Worm (Caenorhabditis elegans) whole organism, L4 larva: Measurements from ENCODE around the gene C32C4.3.
A peak's percentile ranks its signal among the peaks of the same experiment; 100 is the strongest.

Experiments used
- F26F4.8 ChIP-seq: fragments of 200-800 bp; sonication (Bioruptor generic); conservative IDR thresholded peaks from 2 replicates; pipeline ENCODE4 v1.3.6; 2022; ENCODE audit warnings: missing genetic modification characterization, missing compliant biosample characterization
- T20F7.1 ChIP-seq: fragments of 200-800 bp; sonication (Bioruptor generic); optimal IDR thresholded peaks from 2 replicates; lab custom pipeline; 2018; ENCODE audit warnings: mild to moderate bottlenecking, missing genetic modification characterization, missing compliant biosample characterization
- Y48G9A.11 ChIP-seq: fragments of 200-800 bp; sonication (Bioruptor generic); IDR thresholded peaks from 2 replicates; pipeline ENCODE4 v1.3.6; 2022; ENCODE audit warnings: missing genetic modification reagents, missing genetic modification characterization, missing compliant biosample characterization
- Y5F2A.4 ChIP-seq: fragments of 200-800 bp; sonication (Bioruptor generic); optimal IDR thresholded peaks from 2 replicates; lab custom pipeline; 2018; ENCODE audit warnings: mild to moderate bottlenecking, missing genetic modification characterization, missing compliant biosample characterization
- Y75B8A.6 ChIP-seq: fragments of 200-800 bp; sonication (Bioruptor generic); IDR thresholded peaks from 2 replicates; pipeline ENCODE4 v1.3.6; 2022; ENCODE audit warnings: missing genetic modification reagents, missing genetic modification characterization, missing compliant biosample characterization
- ZK546.5 ChIP-seq, 2 experiments: sonication (generic microtip); optimal IDR thresholded peaks; 2 replicates each; lab custom pipeline; 2017; ENCODE audit warnings: missing biosample characterization in 2 of 2, missing genetic modification characterization in 2 of 2
- aha-1 ChIP-seq: fragments of 150-350 bp; peaks from one replicate; lab custom pipeline; 2014; ENCODE audit warnings: missing biosample characterization, missing genetic modification characterization
- ama-1 ChIP-seq: fragments of 150-350 bp; optimal IDR thresholded peaks from 2 replicates; lab custom pipeline; 2014; ENCODE audit warnings: inconsistent platforms, mixed read lengths
- attf-4 ChIP-seq: sonication (generic microtip); optimal IDR thresholded peaks from 3 replicates; lab custom pipeline; 2017; ENCODE audit warnings: missing biosample characterization, missing genetic modification characterization
- ceh-32 ChIP-seq: sonication (generic microtip); optimal IDR thresholded peaks from 2 replicates; lab custom pipeline; 2016; ENCODE audit warnings: mild to moderate bottlenecking, missing genetic modification characterization, missing compliant biosample characterization; ENCODE audit not compliant: poor library complexity
- ceh-44 ChIP-seq: fragments of 200-800 bp; sonication (Bioruptor generic); IDR thresholded peaks from 2 replicates; pipeline ENCODE4 v1.3.6; 2022; ENCODE audit warnings: missing genetic modification reagents, missing genetic modification characterization, missing compliant biosample characterization
- ceh-82 ChIP-seq: sonication (generic microtip); optimal IDR thresholded peaks from 2 replicates; lab custom pipeline; 2017; ENCODE audit warnings: missing biosample characterization, missing genetic modification characterization
- daf-12 ChIP-seq: fragments of 150-350 bp; optimal IDR thresholded peaks from 2 replicates; lab custom pipeline; 2014; ENCODE audit warnings: missing biosample characterization, missing genetic modification reagents, missing genetic modification characterization
- daf-16 ChIP-seq, 3 experiments: sonication (generic microtip); optimal IDR thresholded peaks; 2 replicates each; lab custom pipeline; 2016 to 2017; ENCODE audit warnings: missing genetic modification characterization in 3 of 3, missing genetic modification reagents in 3 of 3, mild to moderate bottlenecking in 2 of 3, missing compliant biosample characterization in 2 of 3, missing biosample characterization in 1 of 3, moderate library complexity in 1 of 3
- daf-19 ChIP-seq: fragments of 200-800 bp; sonication (Bioruptor generic); conservative IDR thresholded peaks from 2 replicates; pipeline ENCODE4 v1.3.6; 2022; ENCODE audit warnings: missing genetic modification characterization, missing compliant biosample characterization
- dmd-8 ChIP-seq: fragments of 200-800 bp; sonication (Bioruptor generic); IDR thresholded peaks from 2 replicates; pipeline ENCODE4 v1.3.6; 2022; ENCODE audit warnings: missing genetic modification characterization, missing compliant biosample characterization
- dmd-9 ChIP-seq: fragments of 200-800 bp; sonication (Bioruptor generic); IDR thresholded peaks from 2 replicates; pipeline ENCODE4 v1.3.6; 2022; ENCODE audit warnings: missing genetic modification reagents, missing genetic modification characterization, missing compliant biosample characterization
- dpl-1 ChIP-seq: fragments of 150-350 bp; optimal IDR thresholded peaks from 2 replicates; lab custom pipeline; 2014; ENCODE audit warnings: missing biosample characterization, missing genetic modification reagents, missing genetic modification characterization
- dve-1 ChIP-seq: sonication (generic microtip); optimal IDR thresholded peaks from 2 replicates; lab custom pipeline; 2017; ENCODE audit warnings: antibody characterized with exemption, mild to moderate bottlenecking, missing genetic modification characterization, missing compliant biosample characterization; ENCODE audit not compliant: insufficient read depth
- gei-8 ChIP-seq: fragments of 200-800 bp; sonication (Bioruptor generic); optimal IDR thresholded peaks from 2 replicates; lab custom pipeline; 2018; ENCODE audit warnings: mild to moderate bottlenecking, missing genetic modification characterization, missing compliant biosample characterization
- hif-1 ChIP-seq, 2 experiments: sonication (generic microtip); optimal IDR thresholded peaks; 2 replicates each; lab custom pipeline; 2016 to 2017; ENCODE audit warnings: missing compliant biosample characterization in 2 of 2, missing genetic modification characterization in 2 of 2, missing genetic modification reagents in 2 of 2, missing genotype in 2 of 2, mild to moderate bottlenecking in 1 of 2
- hlh-11 ChIP-seq: fragments of 200-800 bp; sonication (Bioruptor generic); optimal IDR thresholded peaks from 2 replicates; lab custom pipeline; 2018; ENCODE audit warnings: mild to moderate bottlenecking, missing genetic modification characterization, missing compliant biosample characterization
- jun-1 ChIP-seq: fragments of 150-350 bp; optimal IDR thresholded peaks from 2 replicates; lab custom pipeline; 2014; ENCODE audit warnings: missing biosample characterization, missing genetic modification reagents, missing genetic modification characterization
- lim-7 ChIP-seq: fragments of 200-800 bp; sonication (Bioruptor generic); IDR thresholded peaks from 2 replicates; pipeline ENCODE4 v1.3.6; 2022; ENCODE audit warnings: missing genetic modification characterization, missing compliant biosample characterization
- lin-13 ChIP-seq: fragments of 150-350 bp; optimal IDR thresholded peaks from 2 replicates; lab custom pipeline; 2014; ENCODE audit warnings: missing biosample characterization, missing genetic modification reagents, missing genetic modification characterization
- lsy-2 ChIP-seq, 2 experiments: fragments of 150-350 bp in 1 of 2; sonication (generic microtip) in 1 of 2; optimal IDR thresholded peaks; 2 replicates each; lab custom pipeline; 2014 to 2017; ENCODE audit warnings: missing biosample characterization in 2 of 2, missing genetic modification characterization in 2 of 2
- madf-5 ChIP-seq, 2 experiments: fragments of 200-800 bp; sonication (Bioruptor generic); IDR thresholded peaks; 2 replicates each; pipeline ENCODE4 v1.3.6; 2022; ENCODE audit warnings: missing compliant biosample characterization in 2 of 2, missing genetic modification characterization in 2 of 2
- mdl-1 ChIP-seq, 2 experiments: fragments of 150-350 bp in 1 of 2; sonication (generic microtip) in 1 of 2; optimal IDR thresholded peaks; 2 replicates each; lab custom pipeline; 2014 to 2017; ENCODE audit warnings: missing biosample characterization in 2 of 2, missing genetic modification characterization in 2 of 2
- mdt-29 ChIP-seq: fragments of 200-800 bp; sonication (Bioruptor generic); IDR thresholded peaks from 2 replicates; pipeline ENCODE4 v1.3.6; 2022; ENCODE audit warnings: missing genetic modification reagents, missing genetic modification characterization, missing compliant biosample characterization
- mep-1 ChIP-seq: fragments of 150-350 bp; sonication (generic microtip); optimal IDR thresholded peaks from 3 replicates; lab custom pipeline; 2014; ENCODE audit warnings: missing biosample characterization, missing genetic modification characterization
- mxl-2 ChIP-seq: fragments of 200-800 bp; sonication (Bioruptor generic); conservative IDR thresholded peaks from 2 replicates; pipeline ENCODE4 v1.3.6; 2022; ENCODE audit warnings: missing genetic modification reagents, missing genetic modification characterization, missing compliant biosample characterization
- nhr-10 ChIP-seq: fragments of 150-350 bp; optimal IDR thresholded peaks from 2 replicates; lab custom pipeline; 2014; ENCODE audit warnings: missing biosample characterization, missing genetic modification characterization
- nhr-11 ChIP-seq: fragments of 150-350 bp; optimal IDR thresholded peaks from 2 replicates; lab custom pipeline; 2014; ENCODE audit warnings: missing biosample characterization, missing genetic modification characterization
- nhr-237 ChIP-seq: sonication (generic microtip); optimal IDR thresholded peaks from 2 replicates; lab custom pipeline; 2017; ENCODE audit warnings: missing biosample characterization, missing genetic modification characterization
- nhr-25 ChIP-seq: sonication (generic microtip); optimal IDR thresholded peaks from 2 replicates; lab custom pipeline; 2017; ENCODE audit warnings: missing genetic modification characterization, mild to moderate bottlenecking, missing compliant biosample characterization, antibody characterized with exemption, moderate library complexity, borderline replicate concordance; ENCODE audit not compliant: insufficient read depth
- nhr-28 ChIP-seq: fragments of 150-350 bp; optimal IDR thresholded peaks from 2 replicates; lab custom pipeline; 2014; ENCODE audit warnings: missing biosample characterization, missing genetic modification characterization
- nhr-77 ChIP-seq: fragments of 150-350 bp; optimal IDR thresholded peaks from 2 replicates; lab custom pipeline; 2014; ENCODE audit warnings: missing biosample characterization, missing genetic modification characterization
- php-3 ChIP-seq: fragments of 200-800 bp; sonication (Bioruptor generic); IDR thresholded peaks from 2 replicates; pipeline ENCODE4 v1.3.6; 2022; ENCODE audit warnings: missing genetic modification reagents, missing genetic modification characterization, missing compliant biosample characterization
- rbr-2 ChIP-seq: sonication (generic microtip); optimal IDR thresholded peaks from 2 replicates; lab custom pipeline; 2016; ENCODE audit warnings: missing genotype, missing genetic modification characterization, missing compliant biosample characterization
- snpc-4 ChIP-seq: fragments of 150-350 bp; optimal IDR thresholded peaks from 2 replicates; lab custom pipeline; 2014; ENCODE audit warnings: missing biosample characterization, missing genetic modification characterization
- spr-1 ChIP-seq: sonication (generic microtip); optimal IDR thresholded peaks from 2 replicates; lab custom pipeline; 2016; ENCODE audit warnings: mild to moderate bottlenecking, missing genetic modification characterization, missing compliant biosample characterization
- unc-39 ChIP-seq: sonication (generic microtip); optimal IDR thresholded peaks from 2 replicates; lab custom pipeline; 2017; ENCODE audit warnings: missing biosample characterization, missing genetic modification characterization
- unc-62 ChIP-seq, 3 experiments: fragments of 150-350 bp in 1 of 3; sonication (generic microtip); optimal IDR thresholded peaks in 2 of 3; peaks in 1 of 3; 1 replicate in 1 of 3; 2 replicates in 2 of 3; lab custom pipeline; 2014 to 2017; ENCODE audit warnings: missing biosample characterization in 3 of 3, missing genetic modification characterization in 3 of 3, missing genetic modification reagents in 3 of 3, missing genotype in 1 of 3
- zag-1 ChIP-seq: fragments of 150-350 bp; optimal IDR thresholded peaks from 2 replicates; lab custom pipeline; 2014; ENCODE audit warnings: missing biosample characterization, missing genetic modification characterization
- zfp-2 ChIP-seq: sonication (generic microtip); optimal IDR thresholded peaks from 2 replicates; lab custom pipeline; 2016; ENCODE audit warnings: mild to moderate bottlenecking, missing genetic modification characterization, missing compliant biosample characterization
- zfp-3 ChIP-seq: fragments of 200-800 bp; sonication (Bioruptor generic); conservative IDR thresholded peaks from 2 replicates; pipeline ENCODE4 v1.3.6; 2022; ENCODE audit warnings: missing genetic modification reagents, missing genetic modification characterization, missing compliant biosample characterization
- zip-11 ChIP-seq: fragments of 200-800 bp; sonication (Bioruptor generic); IDR thresholded peaks from 2 replicates; pipeline ENCODE4 v1.3.6; 2022; ENCODE audit warnings: missing genetic modification characterization, missing compliant biosample characterization
- zip-2 ChIP-seq: fragments of 150-350 bp; optimal IDR thresholded peaks from 2 replicates; lab custom pipeline; 2014; ENCODE audit warnings: missing biosample characterization, missing genetic modification characterization
- ztf-11 ChIP-seq: fragments of 150-350 bp; optimal IDR thresholded peaks from 2 replicates; lab custom pipeline; 2014; ENCODE audit warnings: missing biosample characterization, missing genetic modification characterization

Gene C32C4.3

DNA sequence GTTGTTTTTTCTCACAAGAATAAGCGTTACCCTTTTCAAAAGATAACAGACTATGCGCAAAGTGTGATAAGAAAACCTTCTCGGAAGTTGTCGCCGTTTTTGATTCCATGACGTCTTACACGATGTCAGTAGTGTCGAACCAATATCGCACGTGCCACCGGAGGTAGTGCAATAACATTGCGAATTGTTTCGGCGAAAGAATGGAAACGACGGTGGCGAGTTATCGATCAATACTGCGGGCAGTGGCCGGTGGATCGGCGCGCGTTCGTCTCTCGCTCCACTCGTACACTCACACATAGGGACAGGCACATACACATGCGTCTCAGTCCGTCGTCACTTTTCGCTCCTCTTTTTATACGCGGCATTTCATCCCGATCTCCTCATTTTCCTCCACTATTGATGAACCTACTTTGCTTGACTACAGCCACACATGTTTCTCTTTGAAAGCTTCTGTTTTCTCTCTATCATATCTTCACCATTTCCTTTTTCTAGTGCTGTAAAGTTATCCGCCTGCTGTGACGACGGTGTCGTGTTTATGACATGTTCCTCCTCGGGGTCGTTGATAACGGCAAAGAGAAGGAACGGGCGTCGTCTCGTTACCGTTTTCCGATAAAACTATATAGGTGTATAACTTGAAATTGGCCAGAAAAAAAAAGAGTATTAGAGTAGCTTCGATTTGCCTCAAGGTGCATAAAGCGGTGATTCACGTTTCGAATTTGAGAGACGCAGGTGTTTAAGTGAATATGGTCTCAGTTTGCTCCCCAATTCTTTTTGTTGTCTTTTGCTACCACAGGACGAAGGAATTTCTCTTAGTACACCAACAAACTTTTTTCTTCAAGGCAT lies 34.4 kb upstream of the C32C4.3 start (continued):
- no peak for TF ChIP-seq dmd-8
- TF ChIP-seq mdl-1 (tag; optimal IDR thresholded peaks at IDR 0.05; lab: Kevin White, UChicago), result peak in 1 of 2 experiments; percentile 78
- TF ChIP-seq hif-1 (tag; optimal IDR thresholded peaks at IDR 0.05; lab: Kevin White, UChicago), result no peak
- no peak for TF ChIP-seq ceh-44 (GFP tag; lab: Robert Waterston, UW)
- TF ChIP-seq mep-1 (tag; lab: Kevin White, UChicago), result peak; percentile 11
- no peak for TF ChIP-seq snpc-4
- no peak for TF ChIP-seq daf-12 (tag; lab: Kevin White, UChicago)
- peak; percentile 63 for TF ChIP-seq nhr-11
- no peak for TF ChIP-seq T20F7.1 (GFP tag; lab: Kevin White, UChicago)
- no peak for TF ChIP-seq Y5F2A.4 (GFP tag; lab: Kevin White, UChicago)
- no peak for TF ChIP-seq Y48G9A.11 (GFP tag; lab: Robert Waterston, UW)
- no peak for TF ChIP-seq mxl-2
- no peak for TF ChIP-seq madf-5 (GFP tag; IDR thresholded peaks at IDR 0.05; lab: Robert Waterston, UW)
- TF ChIP-seq mdt-29 (GFP tag; lab: Robert Waterston, UW), result no peak
- TF ChIP-seq spr-1 (tag; lab: Kevin White, UChicago), result peak; percentile 56
- TF ChIP-seq daf-16 (GFP tag; optimal IDR thresholded peaks at IDR 0.05; lab: Kevin White, UChicago), result peak in 1 of 2 experiments; percentile 73
- TF ChIP-seq daf-16 (tag; optimal IDR thresholded peaks at IDR 0.05; lab: Kevin White, UChicago), result peak; percentile 67
- 0 out of 2 replicates have a peak, but pooled peaks have one; percentile 17 for TF ChIP-seq lim-7
- TF ChIP-seq zip-11 (GFP tag; lab: Robert Waterston, UW), result no peak
- TF ChIP-seq ztf-11 (tag; lab: Kevin White, UChicago), result no peak
- TF ChIP-seq jun-1 (tag; lab: Kevin White, UChicago), result no peak
- no peak for TF ChIP-seq zag-1 (tag; lab: Kevin White, UChicago)
- no peak for TF ChIP-seq Y75B8A.6 (GFP tag; lab: Robert Waterston, UW)
- TF ChIP-seq dmd-9 (GFP tag; lab: Robert Waterston, UW), result no peak
- TF ChIP-seq rbr-2 (tag; lab: Kevin White, UChicago), result peak; percentile 27
- TF ChIP-seq ama-1, result no peak
- TF ChIP-seq aha-1 (tag; lab: Kevin White, UChicago), result peak; percentile 75
- TF ChIP-seq dve-1 (tag; lab: Kevin White, UChicago), result peak; percentile 64
- peak; percentile 57 for TF ChIP-seq nhr-28
- peak; percentile 6 for TF ChIP-seq gei-8 (GFP tag; lab: Kevin White, UChicago)
- no peak for TF ChIP-seq unc-39
- no peak for TF ChIP-seq zfp-3 (GFP tag; lab: Robert Waterston, UW)
- TF ChIP-seq dpl-1, result peak; percentile 1
- no peak for TF ChIP-seq zip-2 (tag; lab: Kevin White, UChicago)
- no peak for TF ChIP-seq ceh-32 (tag; lab: Kevin White, UChicago)
- no peak for TF ChIP-seq F26F4.8 (GFP tag; lab: Robert Waterston, UW)
- TF ChIP-seq ceh-82 (tag; lab: Kevin White, UChicago), result no peak
- no peak for TF ChIP-seq nhr-237 (tag; lab: Kevin White, UChicago)
- TF ChIP-seq attf-4 (tag; lab: Kevin White, UChicago), result peak; percentile 1
- TF ChIP-seq lin-13, result no peak
- peak in 1 of 2 experiments; percentile 6 for TF ChIP-seq lsy-2 (tag; optimal IDR thresholded peaks at IDR 0.05; lab: Kevin White, UChicago)
- TF ChIP-seq php-3 (GFP tag; lab: Robert Waterston, UW), result no peak
- no peak for TF ChIP-seq nhr-25 (tag; lab: Kevin White, UChicago)
- TF ChIP-seq daf-19 (GFP tag; lab: Robert Waterston, UW), result no peak
- no peak for TF ChIP-seq nhr-77
- TF ChIP-seq zfp-2, result no peak
- TF ChIP-seq ZK546.5 (tag; optimal IDR thresholded peaks at IDR 0.05; lab: Kevin White, UChicago), result no peak
- peak in 1 of 2 experiments; percentile 56 for TF ChIP-seq unc-62 (GFP tag; optimal IDR thresholded peaks at IDR 0.05 in 1 of 2; lab: Kevin White, UChicago)
- no peak for TF ChIP-seq unc-62 (tag; optimal IDR thresholded peaks at IDR 0.05; lab: Kevin White, UChicago)
- TF ChIP-seq nhr-10 (tag; lab: Kevin White, UChicago), result no peak
- peak; percentile 73 for TF ChIP-seq hlh-11 (tag; lab: Kevin White, UChicago)
